Worm (Caenorhabditis elegans): ENCODE results near the gene K10C9.7.

- TF ChIP-seq lin-13 (tag; optimal IDR thresholded peaks at IDR 0.05) (no peak), ztf-11 (tag; optimal IDR thresholded peaks at IDR 0.05) (no peak), ceh-83 (GFP tag; optimal IDR thresholded peaks at IDR 0.05) (no peak), lsy-2 (tag; optimal IDR thresholded peaks at IDR 0.05) (no peak), nhr-2 (tag; optimal IDR thresholded peaks at IDR 0.05) (no peak), snpc-4 (tag; optimal IDR thresholded peaks at IDR 0.05) (no peak), ceh-39 (tag; optimal IDR thresholded peaks at IDR 0.05) (no peak), blmp-1 (tag; optimal IDR thresholded peaks at IDR 0.05) (no peak), nhr-12 (tag; optimal IDR thresholded peaks at IDR 0.05) (no peak), unc-39 (tag; optimal IDR thresholded peaks at IDR 0.05) (no peak), unc-62 (GFP tag; optimal IDR thresholded peaks at IDR 0.05) (no peak), pha-4 (tag; optimal IDR thresholded peaks at IDR 0.05) (no peak), mab-5 (tag; optimal IDR thresholded peaks at IDR 0.05) (no peak)
Measured at ce11 chrV:1064491-1064890, 2.9 kb downstream of the K10C9.7 start, which contains the start of gene str-67.
